Worm (Caenorhabditis elegans): ENCODE data around the gene ZK813.3.

The ZK813.3 gene

ce11 chrX:3419084-3419483, 22.6 kb upstream of the ZK813.3 start, which contains the start of gene C04F6.7:
TSS of gene C04F6.7 (minus strand) at chrX:3419184.
- TF ChIP-seq F10E7.11 (tag; optimal IDR thresholded peaks at IDR 0.05) (no peak), athp-1 (tag; optimal IDR thresholded peaks at IDR 0.05) (no peak)

ce11 chrX:3424516-3424915, 17.1 kb upstream of the ZK813.3 start, which contains the start of gene ZK813.6:
TSS of gene ZK813.6 (plus strand) at chrX:3424816.
- TF ChIP-seq Y56A3A.18 (GFP tag; IDR thresholded peaks at IDR 0.05) (no peak), ceh-100 (GFP tag; IDR thresholded peaks at IDR 0.05) (no peak), ztf-28 (GFP tag; IDR thresholded peaks at IDR 0.05) (no peak), dpl-1 (GFP tag; optimal IDR thresholded peaks at IDR 0.05) (no peak), madf-3 (GFP tag; IDR thresholded peaks at IDR 0.05) (no peak), hrde-1 (tag; optimal IDR thresholded peaks at IDR 0.05; ENCODE audit: borderline replicate concordance) (no peak), tbx-9 (tag; optimal IDR thresholded peaks at IDR 0.05; ENCODE audit: borderline replicate concordance) (no peak), snpc-1.1 (tag; optimal IDR thresholded peaks at IDR 0.05; ENCODE audit: insufficient read depth) (no peak), madf-8 (GFP tag; conservative IDR thresholded peaks at IDR 0.05) (no peak), B0261.1 (tag; optimal IDR thresholded peaks at IDR 0.05) (no peak), F55B11.4 (tag; optimal IDR thresholded peaks at IDR 0.05; ENCODE audit: borderline replicate concordance, insufficient read depth) (no peak)

- TF ChIP-seq tbp1 (GFP tag; optimal IDR thresholded peaks at IDR 0.05) (no peak), hmg-20 (GFP tag; IDR thresholded peaks at IDR 0.05) (no peak), snpc-1.3 (tag; optimal IDR thresholded peaks at IDR 0.05; ENCODE audit: insufficient read depth) (no peak), F23B12.7 (tag; optimal IDR thresholded peaks at IDR 0.05; ENCODE audit: insufficient read depth) (no peak), nhr-179 (tag; optimal IDR thresholded peaks at IDR 0.05) (no peak), hmg-1.2 (GFP tag; IDR thresholded peaks at IDR 0.05) (no peak), pha-4 (tag; optimal IDR thresholded peaks at IDR 0.05) (no peak), atf-7 (tag; optimal IDR thresholded peaks at IDR 0.05) (no peak), mcd-1 (GFP tag; IDR thresholded peaks at IDR 0.05) (no peak), egl-44 (GFP tag; IDR thresholded peaks at IDR 0.05) (no peak), rec-8 (tag; optimal IDR thresholded peaks at IDR 0.05) (no peak), somi-1 (GFP tag; optimal IDR thresholded peaks at IDR 0.05) (no peak), B0019.2 (GFP tag; conservative IDR thresholded peaks at IDR 0.05) (no peak), lag-1 (GFP tag; IDR thresholded peaks at IDR 0.05) (no peak), F39B2.1 (GFP tag; IDR thresholded peaks at IDR 0.05) (no peak), ztf-22 (GFP tag; optimal IDR thresholded peaks at IDR 0.05) (no peak), ztf-28 (GFP tag; IDR thresholded peaks at IDR 0.05) (no peak), egrh-3 (GFP tag; IDR thresholded peaks at IDR 0.05) (no peak), C17E4.6 (GFP tag; IDR thresholded peaks at IDR 0.05) (no peak)
Measured at ce11 chrX:3429122-3429521, 12.5 kb upstream of the ZK813.3 start.

- TF ChIP-seq lin-54 (GFP tag; optimal IDR thresholded peaks at IDR 0.05) (no peak), ztf-22 (GFP tag; optimal IDR thresholded peaks at IDR 0.05) (no peak), xnd-1 (tag; optimal IDR thresholded peaks at IDR 0.05) (no peak), nfyb-1 (GFP tag; IDR thresholded peaks at IDR 0.05) (no peak), ceh-58 (GFP tag; IDR thresholded peaks at IDR 0.05) (no peak)
Measured at ce11 chrX:3430020-3430419, 11.6 kb upstream of the ZK813.3 start, which contains the start of gene ZK813.4. TSS of gene ZK813.4 (minus strand) at chrX:3430120.
